Worm (Caenorhabditis elegans) whole organism, mixed stage, embryonic: ENCODE data around the gene nspg-10.

Experiments used
- ces-1 ChIP-seq: fragments of 150-350 bp; optimal IDR thresholded peaks from 2 replicates; lab custom pipeline; 2014; ENCODE audit warnings: missing biosample characterization, missing genetic modification reagents, missing genetic modification characterization
- elt-3 ChIP-seq: fragments of 150-350 bp; optimal IDR thresholded peaks from 2 replicates; lab custom pipeline; 2014; ENCODE audit warnings: missing biosample characterization, missing genetic modification characterization
- mab-5 ChIP-seq: fragments of 150-350 bp; optimal IDR thresholded peaks from 2 replicates; lab custom pipeline; 2014; ENCODE audit warnings: missing biosample characterization, missing genetic modification characterization
- mep-1 ChIP-seq: fragments of 150-350 bp; optimal IDR thresholded peaks from 2 replicates; lab custom pipeline; 2017; ENCODE audit warnings: missing biosample characterization, missing genetic modification reagents, missing genetic modification characterization, inconsistent platforms
- nhr-12 ChIP-seq: fragments of 150-350 bp; optimal IDR thresholded peaks from 2 replicates; lab custom pipeline; 2014; ENCODE audit warnings: missing biosample characterization, missing genetic modification characterization
- snpc-4 ChIP-seq: fragments of 150-350 bp; optimal IDR thresholded peaks from 2 replicates; lab custom pipeline; 2014; ENCODE audit warnings: missing biosample characterization, missing genetic modification characterization
- unc-39 ChIP-seq: fragments of 150-350 bp; optimal IDR thresholded peaks from 2 replicates; lab custom pipeline; 2014; ENCODE audit warnings: missing biosample characterization, missing genetic modification characterization
- unc-62 ChIP-seq: fragments of 150-350 bp; optimal IDR thresholded peaks from 2 replicates; lab custom pipeline; 2014; ENCODE audit warnings: missing biosample characterization, missing genetic modification reagents, missing genetic modification characterization

- TF ChIP-seq mab-5 (tag; lab: Kevin White, UChicago), result no peak
- TF ChIP-seq ces-1, result no peak
- no peak for TF ChIP-seq mep-1
- TF ChIP-seq elt-3 (tag; lab: Kevin White, UChicago), result no peak
- TF ChIP-seq unc-39 (tag; lab: Kevin White, UChicago), result no peak
- no peak for TF ChIP-seq snpc-4
- no peak for TF ChIP-seq unc-62 (GFP tag; lab: Kevin White, UChicago)
- TF ChIP-seq nhr-12 (tag; lab: Kevin White, UChicago), result no peak
Measured at ce11 chrIV:4611740-4612139, 6.2 kb downstream of the nspg-10 start.
